Worm (Caenorhabditis elegans) whole organism, young adult: ENCODE results near the gene Y37A1A.3.

ENCODE experiments used
- B0019.2 ChIP-seq: fragments of 200-800 bp; sonication (Bioruptor generic); conservative IDR thresholded peaks from 2 replicates; pipeline ENCODE4 v1.3.6; 2022; ENCODE audit warnings: missing genetic modification reagents, missing genetic modification characterization, missing compliant biosample characterization
- C17E4.6 ChIP-seq: fragments of 200-800 bp; sonication (Bioruptor generic); IDR thresholded peaks from 2 replicates; pipeline ENCODE4 v1.3.6; 2022; ENCODE audit warnings: missing genetic modification reagents, missing genetic modification characterization, missing compliant biosample characterization
- D2030.7 ChIP-seq: fragments of 200-800 bp; sonication (Bioruptor generic); IDR thresholded peaks from 2 replicates; pipeline ENCODE4 v1.3.6; 2022; ENCODE audit warnings: missing genetic modification reagents, missing genetic modification characterization, missing compliant biosample characterization
- F10E7.11 ChIP-seq: sonication (generic microtip); optimal IDR thresholded peaks from 2 replicates; lab custom pipeline; 2017; ENCODE audit warnings: mild to moderate bottlenecking, missing genetic modification characterization, moderate library complexity, missing compliant biosample characterization
- F23B12.7 ChIP-seq: sonication (generic microtip); optimal IDR thresholded peaks from 2 replicates; lab custom pipeline; 2017; ENCODE audit warnings: missing genetic modification characterization, mild to moderate bottlenecking, missing compliant biosample characterization, antibody characterized with exemption, moderate library complexity; ENCODE audit not compliant: insufficient read depth
- F37B4.10 ChIP-seq: fragments of 200-800 bp; sonication (Bioruptor generic); IDR thresholded peaks from 2 replicates; pipeline ENCODE4 v1.3.6; 2022; ENCODE audit warnings: missing genetic modification characterization, missing compliant biosample characterization
- F49E8.2 ChIP-seq: sonication (generic microtip); optimal IDR thresholded peaks from 3 replicates; lab custom pipeline; 2017; ENCODE audit warnings: missing genetic modification characterization, mild to moderate bottlenecking, missing compliant biosample characterization, antibody characterized with exemption, moderate library complexity; ENCODE audit not compliant: insufficient read depth
- F57A8.1 ChIP-seq: fragments of 200-800 bp; sonication (Bioruptor generic); optimal IDR thresholded peaks from 2 replicates; lab custom pipeline; 2018; ENCODE audit warnings: mild to moderate bottlenecking, missing genetic modification characterization, moderate library complexity, missing compliant biosample characterization
- F57C9.4 ChIP-seq: sonication (generic microtip); optimal IDR thresholded peaks from 2 replicates; lab custom pipeline; 2017; ENCODE audit warnings: mild to moderate bottlenecking, missing genetic modification characterization, missing compliant biosample characterization
- K11D2.4 ChIP-seq: fragments of 200-800 bp; sonication (Bioruptor generic); IDR thresholded peaks from 2 replicates; pipeline ENCODE4 v1.3.6; 2022; ENCODE audit warnings: missing genetic modification reagents, missing genetic modification characterization, missing compliant biosample characterization
- T07F8.4 ChIP-seq: sonication (generic microtip); optimal IDR thresholded peaks from 2 replicates; lab custom pipeline; 2016; ENCODE audit warnings: mild to moderate bottlenecking, missing genetic modification characterization, moderate library complexity, missing compliant biosample characterization
- Y79H2A.3 ChIP-seq: fragments of 200-800 bp; sonication (Bioruptor generic); conservative IDR thresholded peaks from 2 replicates; pipeline ENCODE4 v1.3.6; 2022; ENCODE audit warnings: missing genetic modification reagents, missing genetic modification characterization, missing compliant biosample characterization
- atf-7 ChIP-seq: sonication (generic microtip); optimal IDR thresholded peaks from 2 replicates; lab custom pipeline; 2017; ENCODE audit warnings: mild to moderate bottlenecking, missing genetic modification characterization, missing compliant biosample characterization
- attf-3 ChIP-seq: fragments of 200-800 bp; sonication (Bioruptor generic); conservative IDR thresholded peaks from 2 replicates; pipeline ENCODE4 v1.3.6; 2022; ENCODE audit warnings: missing genetic modification reagents, missing genetic modification characterization, missing compliant biosample characterization
- ccch-3 ChIP-seq: fragments of 200-800 bp; sonication (Bioruptor generic); optimal IDR thresholded peaks from 2 replicates; lab custom pipeline; 2018; ENCODE audit warnings: mild to moderate bottlenecking, missing genetic modification characterization, missing compliant biosample characterization
- cebp-1 ChIP-seq, 2 experiments: fragments of 200-800 bp in 1 of 2; sonication (Bioruptor generic) in 1 of 2; sonication (generic microtip) in 1 of 2; IDR thresholded peaks in 1 of 2; optimal IDR thresholded peaks in 1 of 2; 2 replicates each; pipeline versions ENCODE4 v1.3.6 to Lab custom; 2017 to 2022; ENCODE audit warnings: missing compliant biosample characterization in 2 of 2, missing genetic modification characterization in 2 of 2, mild to moderate bottlenecking in 1 of 2, missing genetic modification reagents in 1 of 2, moderate library complexity in 1 of 2
- ceh-79 ChIP-seq: sonication (generic microtip); optimal IDR thresholded peaks from 2 replicates; lab custom pipeline; 2017; ENCODE audit warnings: mild to moderate bottlenecking, missing genetic modification characterization, missing compliant biosample characterization
- die-1 ChIP-seq: sonication (generic microtip); optimal IDR thresholded peaks from 2 replicates; lab custom pipeline; 2016; ENCODE audit warnings: missing genotype, mild to moderate bottlenecking, missing genetic modification characterization, missing compliant biosample characterization
- dpff-1 ChIP-seq: sonication (generic microtip); optimal IDR thresholded peaks from 2 replicates; lab custom pipeline; 2017; ENCODE audit warnings: mild to moderate bottlenecking, missing genetic modification characterization, missing compliant biosample characterization
- dpl-1 ChIP-seq: fragments of 150-350 bp; optimal IDR thresholded peaks from 2 replicates; lab custom pipeline; 2014; ENCODE audit warnings: missing biosample characterization, missing genetic modification reagents, missing genetic modification characterization
- egl-18 ChIP-seq: fragments of 200-800 bp; sonication (Bioruptor generic); IDR thresholded peaks from 2 replicates; pipeline ENCODE4 v1.3.6; 2022; ENCODE audit warnings: missing genetic modification reagents, missing genetic modification characterization, missing compliant biosample characterization
- egrh-3 ChIP-seq: fragments of 200-800 bp; sonication (Bioruptor generic); IDR thresholded peaks from 2 replicates; pipeline ENCODE4 v1.3.6; 2022; ENCODE audit warnings: missing genetic modification reagents, missing genetic modification characterization, missing compliant biosample characterization
- him-1 ChIP-seq: sonication (generic microtip); optimal IDR thresholded peaks from 2 replicates; lab custom pipeline; 2016; ENCODE audit warnings: missing genotype, missing genetic modification reagents, missing genetic modification characterization, missing compliant biosample characterization
- hmg-1.2 ChIP-seq: fragments of 200-800 bp; sonication (Bioruptor generic); IDR thresholded peaks from 2 replicates; pipeline ENCODE4 v1.3.6; 2022; ENCODE audit warnings: missing genetic modification reagents, missing genetic modification characterization, missing compliant biosample characterization
- hmg-20 ChIP-seq: fragments of 200-800 bp; sonication (Bioruptor generic); IDR thresholded peaks from 2 replicates; pipeline ENCODE4 v1.3.6; 2022; ENCODE audit warnings: missing genetic modification reagents, missing genetic modification characterization, missing compliant biosample characterization
- hsf-1 ChIP-seq: fragments of 200-800 bp; sonication (Bioruptor generic); IDR thresholded peaks from 2 replicates; pipeline ENCODE4 v1.3.6; 2022; ENCODE audit warnings: missing genetic modification reagents, missing genetic modification characterization, missing compliant biosample characterization
- let-526 ChIP-seq: fragments of 200-800 bp; sonication (Bioruptor generic); IDR thresholded peaks from 2 replicates; pipeline ENCODE4 v1.3.6; 2022; ENCODE audit warnings: missing genetic modification reagents, missing genetic modification characterization, missing compliant biosample characterization
- lin-26 ChIP-seq: fragments of 200-800 bp; sonication (Bioruptor generic); IDR thresholded peaks from 2 replicates; pipeline ENCODE4 v1.3.6; 2022; ENCODE audit warnings: missing genetic modification reagents, missing genetic modification characterization, missing compliant biosample characterization
- lin-35 ChIP-seq, 3 experiments: fragments of 150-350 bp in 2 of 3; sonication (generic microtip) in 1 of 3; optimal IDR thresholded peaks; 2 replicates each; lab custom pipeline; 2014 to 2018; ENCODE audit warnings: missing biosample characterization in 3 of 3, missing genetic modification characterization in 3 of 3, missing genetic modification reagents in 3 of 3
- lin-40 ChIP-seq: sonication (generic microtip); optimal IDR thresholded peaks from 2 replicates; lab custom pipeline; 2016; ENCODE audit warnings: missing genetic modification characterization, mild to moderate bottlenecking, missing compliant biosample characterization, missing genotype, missing genetic modification reagents
- madf-10 ChIP-seq: sonication (generic microtip); optimal IDR thresholded peaks from 2 replicates; lab custom pipeline; 2016; ENCODE audit warnings: mild to moderate bottlenecking, missing genetic modification characterization, missing compliant biosample characterization
- madf-3 ChIP-seq: fragments of 200-800 bp; sonication (Bioruptor generic); IDR thresholded peaks from 2 replicates; pipeline ENCODE4 v1.3.6; 2022; ENCODE audit warnings: missing genetic modification reagents, missing genetic modification characterization, missing compliant biosample characterization
- madf-8 ChIP-seq: fragments of 200-800 bp; sonication (Bioruptor generic); conservative IDR thresholded peaks from 2 replicates; pipeline ENCODE4 v1.3.6; 2022; ENCODE audit warnings: missing genetic modification reagents, missing genetic modification characterization, missing compliant biosample characterization
- mcd-1 ChIP-seq: fragments of 200-800 bp; sonication (Bioruptor generic); IDR thresholded peaks from 2 replicates; pipeline ENCODE4 v1.3.6; 2022; ENCODE audit warnings: missing genetic modification reagents, missing genetic modification characterization, missing compliant biosample characterization
- mel-28 ChIP-seq: sonication (generic microtip); optimal IDR thresholded peaks from 2 replicates; lab custom pipeline; 2016; ENCODE audit warnings: borderline replicate concordance, mild to moderate bottlenecking, missing genetic modification characterization, missing compliant biosample characterization
- mxl-1 ChIP-seq: sonication (generic microtip); optimal IDR thresholded peaks from 2 replicates; lab custom pipeline; 2016; ENCODE audit warnings: missing genetic modification characterization, missing compliant biosample characterization
- nhr-90 ChIP-seq: sonication (generic microtip); optimal IDR thresholded peaks from 2 replicates; lab custom pipeline; 2016; ENCODE audit warnings: missing genotype, mild to moderate bottlenecking, missing genetic modification characterization, missing compliant biosample characterization
- rcor-1 ChIP-seq: fragments of 200-800 bp; sonication (Bioruptor generic); IDR thresholded peaks from 2 replicates; pipeline ENCODE4 v1.3.6; 2022; ENCODE audit warnings: missing genetic modification reagents, missing genetic modification characterization, missing compliant biosample characterization
- sea-2 ChIP-seq: fragments of 200-800 bp; sonication (Bioruptor generic); IDR thresholded peaks from 2 replicates; pipeline ENCODE4 v1.3.6; 2022; ENCODE audit warnings: missing genetic modification characterization, missing compliant biosample characterization
- snpc-1.1 ChIP-seq: sonication (generic microtip); optimal IDR thresholded peaks from 2 replicates; lab custom pipeline; 2017; ENCODE audit warnings: missing genetic modification characterization, mild to moderate bottlenecking, missing compliant biosample characterization, antibody characterized with exemption, moderate library complexity, missing genotype, missing genetic modification reagents; ENCODE audit not compliant: insufficient read depth
- snpc-1.3 ChIP-seq: sonication (generic microtip); optimal IDR thresholded peaks from 2 replicates; lab custom pipeline; 2017; ENCODE audit warnings: missing genetic modification characterization, mild to moderate bottlenecking, missing compliant biosample characterization, antibody characterized with exemption, moderate library complexity, missing genotype, missing genetic modification reagents; ENCODE audit not compliant: insufficient read depth
- snpc-3.4 ChIP-seq: sonication (generic microtip); optimal IDR thresholded peaks from 2 replicates; lab custom pipeline; 2017; ENCODE audit warnings: missing genetic modification characterization, mild to moderate bottlenecking, missing compliant biosample characterization, antibody characterized with exemption, moderate library complexity, missing genotype, missing genetic modification reagents
- sptf-2 ChIP-seq: fragments of 200-800 bp; sonication (Bioruptor generic); optimal IDR thresholded peaks from 2 replicates; lab custom pipeline; 2018; ENCODE audit warnings: mild to moderate bottlenecking, missing genetic modification characterization, missing compliant biosample characterization
- unc-62 ChIP-seq: fragments of 150-350 bp; optimal IDR thresholded peaks from 2 replicates; lab custom pipeline; 2014; ENCODE audit warnings: missing biosample characterization, missing genetic modification reagents, missing genetic modification characterization
- zfh-2 ChIP-seq: fragments of 200-800 bp; sonication (Bioruptor generic); conservative IDR thresholded peaks from 2 replicates; pipeline ENCODE4 v1.3.6; 2022; ENCODE audit warnings: missing genetic modification reagents, missing genetic modification characterization, missing compliant biosample characterization
- zim-3 ChIP-seq: sonication (generic microtip); optimal IDR thresholded peaks from 2 replicates; lab custom pipeline; 2017; ENCODE audit warnings: mild to moderate bottlenecking, missing genetic modification characterization, moderate library complexity, missing compliant biosample characterization
- ztf-22 ChIP-seq: fragments of 200-800 bp; sonication (Bioruptor generic); optimal IDR thresholded peaks from 2 replicates; lab custom pipeline; 2018; ENCODE audit warnings: mild to moderate bottlenecking, missing genetic modification characterization, moderate library complexity, missing compliant biosample characterization
- ztf-3 ChIP-seq: fragments of 200-800 bp; sonication (Bioruptor generic); optimal IDR thresholded peaks from 2 replicates; lab custom pipeline; 2018; ENCODE audit warnings: mild to moderate bottlenecking, missing genetic modification characterization, missing compliant biosample characterization

The Y37A1A.3 gene

DNA sequence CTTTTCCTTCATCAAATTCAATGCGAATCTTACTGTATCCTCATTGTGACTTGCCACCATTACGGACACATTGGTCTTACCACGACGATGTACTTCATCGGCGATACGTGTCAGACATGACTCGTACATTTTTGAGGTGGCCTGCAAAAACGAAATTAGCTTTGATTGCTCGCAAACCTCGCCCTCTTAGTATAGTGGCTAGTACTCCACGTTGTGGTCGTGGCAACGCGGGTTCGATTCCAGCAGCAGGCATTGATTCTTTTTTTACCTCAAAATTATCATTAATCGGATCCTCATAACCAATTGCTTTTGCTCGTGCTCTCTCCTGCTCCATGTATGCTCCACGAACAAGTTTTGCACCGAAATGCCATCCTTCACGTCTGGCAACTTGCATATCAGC lies 32.6 kb downstream of the Y37A1A.3 start:
- TF ChIP-seq ceh-79 (tag; lab: Kevin White, UChicago) (no peak), unc-62 (GFP tag; lab: Kevin White, UChicago) (no peak), D2030.7 (peak; percentile 53; the same call in 1 of the 2 replicates), snpc-1.1 (peak; percentile 29), F37B4.10 (GFP tag; lab: Robert Waterston, UW) (no peak), K11D2.4 (GFP tag; lab: Robert Waterston, UW) (no peak), F23B12.7 (tag; lab: Kevin White, UChicago) (no peak), lin-40 (no peak), C17E4.6 (GFP tag; lab: Robert Waterston, UW) (no peak), ztf-3 (no peak), atf-7 (tag; lab: Kevin White, UChicago) (no peak), rcor-1 (GFP tag; lab: Robert Waterston, UW) (no peak), ccch-3 (GFP tag; lab: Kevin White, UChicago) (no peak), dpff-1 (tag; lab: Kevin White, UChicago) (no peak), hsf-1 (GFP tag; lab: Robert Waterston, UW) (no peak), ztf-22 (GFP tag; lab: Kevin White, UChicago) (no peak), egl-18 (no peak), Y79H2A.3 (GFP tag; lab: Robert Waterston, UW) (no peak), F57C9.4 (no peak), him-1 (no peak), B0019.2 (GFP tag; lab: Robert Waterston, UW) (no peak), snpc-1.3 (tag; lab: Kevin White, UChicago) (peak; percentile 46), T07F8.4 (tag; lab: Kevin White, UChicago) (no peak), hmg-1.2 (GFP tag; lab: Robert Waterston, UW) (peak; percentile 45), zfh-2 (GFP tag; lab: Robert Waterston, UW) (no peak), dpl-1 (no peak), let-526 (GFP tag; lab: Robert Waterston, UW) (no peak), sea-2 (GFP tag; lab: Robert Waterston, UW) (no peak), nhr-90 (no peak), snpc-3.4 (tag; lab: Kevin White, UChicago) (peak; percentile 16), F10E7.11 (no peak), mcd-1 (no peak), madf-3 (no peak), madf-8 (GFP tag; lab: Robert Waterston, UW) (0 out of 2 replicates have a peak, but pooled peaks have one; percentile 11), cebp-1 (GFP tag; IDR thresholded peaks at IDR 0.05; lab: Robert Waterston, UW) (no peak), cebp-1 (tag; optimal IDR thresholded peaks at IDR 0.05; lab: Kevin White, UChicago) (peak; percentile 20), zim-3 (peak; percentile 7), egrh-3 (GFP tag; lab: Robert Waterston, UW) (no peak), mxl-1 (tag; lab: Kevin White, UChicago) (peak; percentile 1), attf-3 (GFP tag; lab: Robert Waterston, UW) (no peak), hmg-20 (GFP tag; lab: Robert Waterston, UW) (no peak), madf-10 (tag; lab: Kevin White, UChicago) (no peak), F57A8.1 (GFP tag; lab: Kevin White, UChicago) (no peak), sptf-2 (GFP tag; lab: Kevin White, UChicago) (no peak), die-1 (peak; percentile 60), lin-26 (GFP tag; lab: Robert Waterston, UW) (no peak), F49E8.2 (peak; percentile 26), mel-28 (tag; lab: Kevin White, UChicago) (no peak), lin-35 (GFP tag; optimal IDR thresholded peaks at IDR 0.05; lab: Kevin White, UChicago) (no peak)
